Fruit fly (Drosophila melanogaster) whole organism, prepupa: ENCODE results near the gene Gr63a.

ENCODE experiments used
- CG11902 ChIP-seq: fragments of 200-800 bp; sonication (Bioruptor generic); optimal IDR thresholded peaks from 3 replicates; lab custom pipeline; 2016; ENCODE audit warnings: missing biosample characterization, missing genetic modification characterization
- CG16779 ChIP-seq: fragments of 200-800 bp; sonication (Bioruptor generic); optimal IDR thresholded peaks from 3 replicates; lab custom pipeline; 2017; ENCODE audit warnings: missing biosample characterization, mild to moderate bottlenecking, missing genetic modification characterization
- CG8119 ChIP-seq: fragments of 200-800 bp; sonication (Bioruptor generic); IDR thresholded peaks from 3 replicates; pipeline ENCODE4 v1.3.6; 2022; ENCODE audit warnings: missing biosample characterization, missing genetic modification characterization
- Eip93F ChIP-seq: fragments of 200-800 bp; sonication (Bioruptor generic); optimal IDR thresholded peaks from 2 replicates; lab custom pipeline; 2016; ENCODE audit warnings: missing biosample characterization, mild to moderate bottlenecking, missing genetic modification characterization
- Sox14 ChIP-seq: fragments of 200-800 bp; sonication (Bioruptor generic); optimal IDR thresholded peaks from 3 replicates; lab custom pipeline; 2016; ENCODE audit warnings: missing biosample characterization, missing genetic modification characterization
- Sox15 ChIP-seq: fragments of 200-800 bp; sonication (Bioruptor generic); optimal IDR thresholded peaks from 3 replicates; lab custom pipeline; 2016; ENCODE audit warnings: missing biosample characterization, missing genetic modification characterization
- eg ChIP-seq: fragments of 200-800 bp; sonication (Bioruptor generic); IDR thresholded peaks from 3 replicates; pipeline ENCODE4 v1.3.6; 2022; ENCODE audit warnings: missing biosample characterization, missing genetic modification characterization

dm6 chr3L:3892154-3892624 lies 4.2 kb downstream of the Gr63a start, which contains the start of gene Fie:
- TF ChIP-seq CG11902, result no peak
- TF ChIP-seq CG16779, result no peak
- TF ChIP-seq Sox14 (GFP tag; lab: Kevin White, UChicago), result peak; percentile 46
- no peak for TF ChIP-seq Eip93F (GFP tag; lab: Kevin White, UChicago)
- TF ChIP-seq Sox15 (GFP tag; lab: Kevin White, UChicago), result no peak
- peak; percentile 62 for TF ChIP-seq CG8119 (GFP tag; lab: Robert Waterston, UW)
- no peak; the same call in 2 of the 3 replicates for TF ChIP-seq eg
